Worm (Caenorhabditis elegans) whole organism, L4 larva: ENCODE data around the gene try-5.
A peak's percentile ranks its signal among the peaks of the same experiment; 100 is the strongest.

ENCODE experiments used
- D1046.2 ChIP-seq: fragments of 200-800 bp; sonication (Bioruptor generic); IDR thresholded peaks from 2 replicates; pipeline ENCODE4 v1.3.6; 2022; ENCODE audit warnings: missing genetic modification characterization, missing compliant biosample characterization
- F37D6.2 ChIP-seq: sonication (generic microtip); optimal IDR thresholded peaks from 2 replicates; lab custom pipeline; 2016; ENCODE audit warnings: mild to moderate bottlenecking, missing genetic modification characterization, missing compliant biosample characterization
- F44E2.7 ChIP-seq: fragments of 200-800 bp; sonication (Bioruptor generic); IDR thresholded peaks from 2 replicates; pipeline ENCODE4 v2.1.2; 2022; ENCODE audit warnings: missing genetic modification characterization, missing compliant biosample characterization
- F49E8.2 ChIP-seq: sonication (generic microtip); optimal IDR thresholded peaks from 2 replicates; lab custom pipeline; 2016; ENCODE audit warnings: missing compliant biosample characterization, mild to moderate bottlenecking, missing genetic modification characterization, borderline replicate concordance
- R02D3.7 ChIP-seq: fragments of 150-350 bp; sonication (generic microtip); optimal IDR thresholded peaks from 3 replicates; lab custom pipeline; 2014; ENCODE audit warnings: missing biosample characterization, missing genetic modification characterization
- arid-1 ChIP-seq: fragments of 200-800 bp; sonication (Bioruptor generic); conservative IDR thresholded peaks from 2 replicates; pipeline ENCODE4 v1.3.6; 2022; ENCODE audit warnings: missing genetic modification reagents, missing genetic modification characterization, missing compliant biosample characterization
- attf-4 ChIP-seq: sonication (generic microtip); optimal IDR thresholded peaks from 3 replicates; lab custom pipeline; 2017; ENCODE audit warnings: missing biosample characterization, missing genetic modification characterization
- ceh-32 ChIP-seq: sonication (generic microtip); optimal IDR thresholded peaks from 2 replicates; lab custom pipeline; 2016; ENCODE audit warnings: mild to moderate bottlenecking, missing genetic modification characterization, missing compliant biosample characterization; ENCODE audit not compliant: poor library complexity
- ceh-44 ChIP-seq: fragments of 200-800 bp; sonication (Bioruptor generic); IDR thresholded peaks from 2 replicates; pipeline ENCODE4 v1.3.6; 2022; ENCODE audit warnings: missing genetic modification reagents, missing genetic modification characterization, missing compliant biosample characterization
- ctbp-1 ChIP-seq: fragments of 200-800 bp; sonication (Bioruptor generic); IDR thresholded peaks from 2 replicates; pipeline ENCODE4 v1.3.6; 2022; ENCODE audit warnings: missing genetic modification reagents, missing genetic modification characterization, missing compliant biosample characterization
- daf-16 ChIP-seq, 3 experiments: sonication (generic microtip); optimal IDR thresholded peaks; 2 replicates each; lab custom pipeline; 2016 to 2017; ENCODE audit warnings: missing genetic modification characterization in 3 of 3, missing genetic modification reagents in 3 of 3, mild to moderate bottlenecking in 2 of 3, missing compliant biosample characterization in 2 of 3, missing biosample characterization in 1 of 3, moderate library complexity in 1 of 3
- daf-8 ChIP-seq: fragments of 200-800 bp; sonication (Bioruptor generic); IDR thresholded peaks from 2 replicates; pipeline ENCODE4 v1.3.6; 2022; ENCODE audit warnings: missing genetic modification characterization, missing compliant biosample characterization
- dmd-8 ChIP-seq: fragments of 200-800 bp; sonication (Bioruptor generic); IDR thresholded peaks from 2 replicates; pipeline ENCODE4 v1.3.6; 2022; ENCODE audit warnings: missing genetic modification characterization, missing compliant biosample characterization
- dmd-9 ChIP-seq: fragments of 200-800 bp; sonication (Bioruptor generic); IDR thresholded peaks from 2 replicates; pipeline ENCODE4 v1.3.6; 2022; ENCODE audit warnings: missing genetic modification reagents, missing genetic modification characterization, missing compliant biosample characterization
- dpl-1 ChIP-seq: fragments of 150-350 bp; optimal IDR thresholded peaks from 2 replicates; lab custom pipeline; 2014; ENCODE audit warnings: missing biosample characterization, missing genetic modification reagents, missing genetic modification characterization
- hlh-11 ChIP-seq: fragments of 200-800 bp; sonication (Bioruptor generic); optimal IDR thresholded peaks from 2 replicates; lab custom pipeline; 2018; ENCODE audit warnings: mild to moderate bottlenecking, missing genetic modification characterization, missing compliant biosample characterization
- hlh-30 ChIP-seq: sonication (generic microtip); optimal IDR thresholded peaks from 2 replicates; lab custom pipeline; 2017; ENCODE audit warnings: antibody characterized with exemption, mild to moderate bottlenecking, missing genetic modification characterization, missing compliant biosample characterization; ENCODE audit not compliant: insufficient read depth
- lim-7 ChIP-seq: fragments of 200-800 bp; sonication (Bioruptor generic); IDR thresholded peaks from 2 replicates; pipeline ENCODE4 v1.3.6; 2022; ENCODE audit warnings: missing genetic modification characterization, missing compliant biosample characterization
- lin-1 ChIP-seq: fragments of 200-800 bp; sonication (Bioruptor generic); IDR thresholded peaks from 2 replicates; pipeline ENCODE4 v1.3.6; 2022; ENCODE audit warnings: missing genetic modification reagents, missing genetic modification characterization, missing compliant biosample characterization
- lin-13 ChIP-seq: fragments of 150-350 bp; optimal IDR thresholded peaks from 2 replicates; lab custom pipeline; 2014; ENCODE audit warnings: missing biosample characterization, missing genetic modification reagents, missing genetic modification characterization
- lin-15B ChIP-seq: fragments of 150-350 bp; sonication (generic microtip); optimal IDR thresholded peaks from 3 replicates; lab custom pipeline; 2014; ENCODE audit warnings: missing biosample characterization, missing genetic modification characterization
- lin-38 ChIP-seq: fragments of 200-800 bp; sonication (Bioruptor generic); IDR thresholded peaks from 2 replicates; pipeline ENCODE4 v1.3.6; 2022; ENCODE audit warnings: missing genetic modification reagents, missing genetic modification characterization, missing compliant biosample characterization
- lin-39 ChIP-seq: fragments of 150-350 bp; optimal IDR thresholded peaks from 2 replicates; lab custom pipeline; 2014; ENCODE audit warnings: missing biosample characterization, missing genetic modification reagents, missing genetic modification characterization
- madf-5 ChIP-seq, 2 experiments: fragments of 200-800 bp; sonication (Bioruptor generic); IDR thresholded peaks; 2 replicates each; pipeline ENCODE4 v1.3.6; 2022; ENCODE audit warnings: missing compliant biosample characterization in 2 of 2, missing genetic modification characterization in 2 of 2
- mdl-1 ChIP-seq, 2 experiments: fragments of 150-350 bp in 1 of 2; sonication (generic microtip) in 1 of 2; optimal IDR thresholded peaks; 2 replicates each; lab custom pipeline; 2014 to 2017; ENCODE audit warnings: missing biosample characterization in 2 of 2, missing genetic modification characterization in 2 of 2
- mes-2 ChIP-seq: sonication (generic microtip); optimal IDR thresholded peaks from 2 replicates; lab custom pipeline; 2016; ENCODE audit warnings: missing genotype, mild to moderate bottlenecking, missing genetic modification characterization, missing compliant biosample characterization; ENCODE audit not compliant: poor library complexity, severe bottlenecking
- mxl-2 ChIP-seq: fragments of 200-800 bp; sonication (Bioruptor generic); conservative IDR thresholded peaks from 2 replicates; pipeline ENCODE4 v1.3.6; 2022; ENCODE audit warnings: missing genetic modification reagents, missing genetic modification characterization, missing compliant biosample characterization
- nhr-28 ChIP-seq: fragments of 150-350 bp; optimal IDR thresholded peaks from 2 replicates; lab custom pipeline; 2014; ENCODE audit warnings: missing biosample characterization, missing genetic modification characterization
- nhr-41 ChIP-seq: fragments of 200-800 bp; sonication (Bioruptor generic); IDR thresholded peaks from 2 replicates; pipeline ENCODE4 v1.3.6; 2022; ENCODE audit warnings: missing genetic modification reagents, missing genetic modification characterization, missing compliant biosample characterization
- nhr-48 ChIP-seq: sonication (generic microtip); optimal IDR thresholded peaks from 2 replicates; lab custom pipeline; 2016; ENCODE audit warnings: mild to moderate bottlenecking, missing genetic modification characterization, missing compliant biosample characterization
- nhr-6 ChIP-seq: fragments of 150-350 bp; optimal IDR thresholded peaks from 2 replicates; lab custom pipeline; 2014; ENCODE audit warnings: missing biosample characterization, missing genetic modification characterization
- nhr-76 ChIP-seq: fragments of 150-350 bp; optimal IDR thresholded peaks from 2 replicates; lab custom pipeline; 2014; ENCODE audit warnings: missing biosample characterization, missing genetic modification characterization
- php-3 ChIP-seq: fragments of 200-800 bp; sonication (Bioruptor generic); IDR thresholded peaks from 2 replicates; pipeline ENCODE4 v1.3.6; 2022; ENCODE audit warnings: missing genetic modification reagents, missing genetic modification characterization, missing compliant biosample characterization
- sdz-12 ChIP-seq: fragments of 200-800 bp; sonication (Bioruptor generic); optimal IDR thresholded peaks from 2 replicates; lab custom pipeline; 2018; ENCODE audit warnings: mild to moderate bottlenecking, missing genetic modification characterization, missing compliant biosample characterization
- set-16 ChIP-seq: fragments of 200-800 bp; sonication (Bioruptor generic); IDR thresholded peaks from 2 replicates; pipeline ENCODE4 v1.3.6; 2022; ENCODE audit warnings: missing genetic modification reagents, missing genetic modification characterization, missing compliant biosample characterization
- snpc-4 ChIP-seq: fragments of 150-350 bp; optimal IDR thresholded peaks from 2 replicates; lab custom pipeline; 2014; ENCODE audit warnings: missing biosample characterization, missing genetic modification characterization
- spr-1 ChIP-seq: sonication (generic microtip); optimal IDR thresholded peaks from 2 replicates; lab custom pipeline; 2016; ENCODE audit warnings: mild to moderate bottlenecking, missing genetic modification characterization, missing compliant biosample characterization
- spr-3 ChIP-seq: fragments of 200-800 bp; sonication (Bioruptor generic); optimal IDR thresholded peaks from 2 replicates; lab custom pipeline; 2018; ENCODE audit warnings: mild to moderate bottlenecking, missing genetic modification characterization, missing compliant biosample characterization
- tag-97 ChIP-seq: fragments of 200-800 bp; sonication (Bioruptor generic); IDR thresholded peaks from 2 replicates; pipeline ENCODE4 v1.3.6; 2022; ENCODE audit warnings: missing genetic modification characterization, missing compliant biosample characterization
- unc-130 ChIP-seq: sonication (generic microtip); optimal IDR thresholded peaks from 2 replicates; lab custom pipeline; 2016; ENCODE audit warnings: missing genetic modification reagents, missing genetic modification characterization, missing compliant biosample characterization
- unc-62 ChIP-seq, 3 experiments: fragments of 150-350 bp in 1 of 3; sonication (generic microtip); optimal IDR thresholded peaks in 2 of 3; peaks in 1 of 3; 1 replicate in 1 of 3; 2 replicates in 2 of 3; lab custom pipeline; 2014 to 2017; ENCODE audit warnings: missing biosample characterization in 3 of 3, missing genetic modification characterization in 3 of 3, missing genetic modification reagents in 3 of 3, missing genotype in 1 of 3
- zfp-2 ChIP-seq: sonication (generic microtip); optimal IDR thresholded peaks from 2 replicates; lab custom pipeline; 2016; ENCODE audit warnings: mild to moderate bottlenecking, missing genetic modification characterization, missing compliant biosample characterization
- zfp-3 ChIP-seq: fragments of 200-800 bp; sonication (Bioruptor generic); conservative IDR thresholded peaks from 2 replicates; pipeline ENCODE4 v1.3.6; 2022; ENCODE audit warnings: missing genetic modification reagents, missing genetic modification characterization, missing compliant biosample characterization

The try-5 gene

ce11 chrV:9342965-9343628 is 3.7 kb upstream of the try-5 start (continued):
- no peak; the same call in 1 of the 2 replicates for TF ChIP-seq ceh-44 (GFP tag; lab: Robert Waterston, UW)
- TF ChIP-seq R02D3.7 (tag; lab: Kevin White, UChicago), result no peak
- TF ChIP-seq F44E2.7 (GFP tag; lab: Robert Waterston, UW), result no peak
- TF ChIP-seq spr-3 (GFP tag; lab: Kevin White, UChicago), result no peak
- TF ChIP-seq nhr-28 (tag; lab: Kevin White, UChicago), result no peak

- TF ChIP-seq spr-3 (GFP tag; lab: Kevin White, UChicago) (peak; percentile 85), F37D6.2 (peak; percentile 95), php-3 (GFP tag; lab: Robert Waterston, UW) (peak; percentile 94), zfp-2 (tag; lab: Kevin White, UChicago) (peak; percentile 88), unc-62 (GFP tag; optimal IDR thresholded peaks at IDR 0.05 in 1 of 2; lab: Kevin White, UChicago) (peak; percentile 37 to 100), unc-62 (tag; optimal IDR thresholded peaks at IDR 0.05; lab: Kevin White, UChicago) (peak; percentile 70), nhr-6 (tag; lab: Kevin White, UChicago) (peak; percentile 95), mxl-2 (GFP tag; lab: Robert Waterston, UW) (peak; percentile 77; the same call in 1 of the 2 replicates), nhr-48 (peak; percentile 97), lin-39 (peak; percentile 46), attf-4 (tag; lab: Kevin White, UChicago) (no peak), lin-1 (GFP tag; lab: Robert Waterston, UW) (peak; percentile 74), daf-8 (GFP tag; lab: Robert Waterston, UW) (0 out of 2 replicates have a peak, but pooled peaks have one; percentile 62), madf-5 (GFP tag; IDR thresholded peaks at IDR 0.05; lab: Robert Waterston, UW) (peak; percentile 48 to 90; a peak in 1 of 4 replicates), daf-16 (GFP tag; optimal IDR thresholded peaks at IDR 0.05; lab: Kevin White, UChicago) (peak; percentile 68 to 95), daf-16 (tag; optimal IDR thresholded peaks at IDR 0.05; lab: Kevin White, UChicago) (peak; percentile 74), ceh-32 (tag; lab: Kevin White, UChicago) (no peak), lin-13 (GFP tag; lab: Kevin White, UChicago) (peak; percentile 91), ctbp-1 (GFP tag; lab: Robert Waterston, UW) (peak; percentile 97), sdz-12 (GFP tag; lab: Kevin White, UChicago) (peak; percentile 51), dmd-8 (GFP tag; lab: Robert Waterston, UW) (no peak), nhr-41 (GFP tag; lab: Robert Waterston, UW) (peak; percentile 79; the same call in 1 of the 2 replicates), snpc-4 (peak; percentile 33), dpl-1 (GFP tag; lab: Kevin White, UChicago) (peak; percentile 84), tag-97 (GFP tag; lab: Robert Waterston, UW) (no peak), lim-7 (GFP tag; lab: Robert Waterston, UW) (peak; percentile 36; the same call in 1 of the 2 replicates), R02D3.7 (tag; lab: Kevin White, UChicago) (no peak), hlh-30 (tag; lab: Kevin White, UChicago) (peak; percentile 100), mdl-1 (tag; optimal IDR thresholded peaks at IDR 0.05; lab: Kevin White, UChicago) (peak; percentile 99), D1046.2 (GFP tag; lab: Robert Waterston, UW) (peak; percentile 90; the same call in 1 of the 2 replicates), nhr-76 (tag; lab: Kevin White, UChicago) (peak; percentile 65), lin-15B (peak; percentile 58), F49E8.2 (tag; lab: Kevin White, UChicago) (peak; percentile 64), zfp-3 (peak; percentile 98), spr-1 (tag; lab: Kevin White, UChicago) (peak; percentile 90), unc-130 (peak; percentile 58), arid-1 (GFP tag; lab: Robert Waterston, UW) (peak; percentile 61), set-16 (GFP tag; lab: Robert Waterston, UW) (peak; percentile 77; the same call in 1 of the 2 replicates), lin-38 (GFP tag; lab: Robert Waterston, UW) (peak; percentile 84), mes-2 (tag; lab: Kevin White, UChicago) (peak; percentile 78), dmd-9 (GFP tag; lab: Robert Waterston, UW) (peak; percentile 60; the same call in 1 of the 2 replicates), hlh-11 (tag; lab: Kevin White, UChicago) (peak; percentile 100)
Observed at ce11 chrV:9343629-9344624, 2.9 kb upstream of the try-5 start, which contains the start of gene tos-1. TSS of gene tos-1 (minus strand) at chrV:9344203.
